Fruit fly (Drosophila melanogaster) whole organism, adult: Measurements from ENCODE around the gene BG642167.

Source experiments
- CG7101 ChIP-seq: fragments of 200-800 bp; sonication (Bioruptor generic); optimal IDR thresholded peaks from 2 replicates; lab custom pipeline; 2018; ENCODE audit warnings: missing biosample characterization, mild to moderate bottlenecking, missing genetic modification characterization, moderate library complexity
- Crg-1 ChIP-seq: fragments of 200-800 bp; sonication (Bioruptor generic); optimal IDR thresholded peaks from 2 replicates; lab custom pipeline; 2016; ENCODE audit warnings: missing biosample characterization, missing genetic modification characterization
- bab1 ChIP-seq: fragments of 200-800 bp; sonication (Bioruptor generic); optimal IDR thresholded peaks from 3 replicates; lab custom pipeline; 2019; ENCODE audit warnings: missing biosample characterization, mild to moderate bottlenecking, missing genetic modification characterization, moderate library complexity
- pad ChIP-seq: fragments of 200-800 bp; sonication (Bioruptor generic); optimal IDR thresholded peaks from 3 replicates; lab custom pipeline; 2017; ENCODE audit warnings: missing biosample characterization, missing genetic modification characterization, mild to moderate bottlenecking, moderate library complexity, missing genetic modification reagents

dm6 chr3R:25830128-25830527, 23.9 kb downstream of the BG642167 start, which contains the start of gene Sfp96F:
- TF ChIP-seq Crg-1 (GFP tag; lab: Kevin White, UChicago) = no peak
- TF ChIP-seq bab1 (GFP tag; lab: Kevin White, UChicago) = no peak
- TF ChIP-seq CG7101 (tag; lab: Kevin White, UChicago) = no peak
- TF ChIP-seq pad (GFP tag; lab: Kevin White, UChicago) = no peak
